Fruit fly (Drosophila melanogaster): ENCODE measurements around the gene CG5282.

Gene CG5282

DNA sequence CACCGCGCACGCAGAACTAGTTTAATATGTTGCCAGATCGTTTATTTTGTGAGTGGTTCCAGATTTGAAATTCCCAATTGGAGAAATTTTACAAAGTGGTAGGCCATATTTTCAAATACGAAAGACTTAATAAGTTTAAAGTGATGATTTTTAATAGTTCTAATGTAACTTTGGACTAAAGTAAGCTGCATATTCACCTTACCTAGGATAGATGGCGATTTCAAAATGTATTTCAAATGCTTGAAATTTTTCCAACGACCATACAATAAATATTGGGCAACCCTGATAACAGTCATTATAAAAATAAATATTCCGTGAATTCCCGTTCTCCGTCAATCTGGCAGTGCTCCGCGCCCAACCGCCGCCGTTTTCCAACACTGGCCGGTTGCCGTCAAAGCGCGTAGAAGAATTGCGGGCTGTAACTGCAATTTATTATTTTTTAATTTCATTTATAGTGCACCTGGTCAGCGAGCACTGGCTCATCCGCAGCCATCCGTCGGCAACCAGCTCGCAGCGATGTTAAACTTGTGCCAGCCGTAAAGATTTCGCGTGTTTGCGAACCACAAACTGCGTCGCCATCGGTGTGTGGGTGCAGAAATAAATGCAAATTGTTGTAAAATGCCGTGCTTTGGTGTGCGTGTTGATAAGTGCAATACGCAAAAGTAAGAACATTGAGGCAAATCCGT is 49.9 kb downstream of the CG5282 start, which contains the start of the genes Ide and RhoBTB (continued):
- TF ChIP-seq nerfin-1 (tag; optimal IDR thresholded peaks at IDR 0.05) (peak; percentile 54), mld (GFP tag; IDR thresholded peaks at IDR 0.05; ENCODE audit: partially characterized antibody) (no peak), CG30020 (tag; optimal IDR thresholded peaks at IDR 0.05) (peak; percentile 66), Sin3A (optimal IDR thresholded peaks at IDR 0.05) (peak; percentile 96), Xbp1 (GFP tag; optimal IDR thresholded peaks at IDR 0.05) (peak; percentile 88), bcd (GFP tag; optimal IDR thresholded peaks at IDR 0.05) (peak; percentile 82), dysf (GFP tag; IDR thresholded peaks at IDR 0.05) (peak; percentile 83), CG2129 (GFP tag; IDR thresholded peaks at IDR 0.05; ENCODE audit: partially characterized antibody) (no peak), Hmr (GFP tag; optimal IDR thresholded peaks at IDR 0.05) (peak; percentile 83), Spps (tag; optimal IDR thresholded peaks at IDR 0.05) (no peak), Gug (GFP tag; IDR thresholded peaks at IDR 0.05) (peak; percentile 81; the same call in 2 of the 4 replicates), ab (GFP tag; optimal IDR thresholded peaks at IDR 0.05) (peak; percentile 61), CG17186 (GFP tag; optimal IDR thresholded peaks at IDR 0.05) (peak; percentile 15), gcm (GFP tag; optimal IDR thresholded peaks at IDR 0.05) (no peak), ewg (GFP tag; optimal IDR thresholded peaks at IDR 0.05) (peak; percentile 74), jigr1 (GFP tag; IDR thresholded peaks at IDR 0.05) (peak; percentile 15; the same call in 1 of the 3 replicates), crp (GFP tag; optimal IDR thresholded peaks at IDR 0.05) (peak; percentile 67 to 91), Atf-2 (GFP tag; optimal IDR thresholded peaks at IDR 0.05) (peak; percentile 85), CG14965 (GFP tag; optimal IDR thresholded peaks at IDR 0.05; ENCODE audit: borderline replicate concordance) (peak; percentile 22), NC2α (GFP tag; optimal IDR thresholded peaks at IDR 0.05) (peak; percentile 62), fu2 (GFP tag; optimal IDR thresholded peaks at IDR 0.05) (peak; percentile 92), CG1233 (GFP tag; optimal IDR thresholded peaks at IDR 0.05) (peak; percentile 75), Blimp-1 (GFP tag; optimal IDR thresholded peaks at IDR 0.05) (no peak), C15 (GFP tag; IDR thresholded peaks at IDR 0.05) (peak; percentile 60; the same call in 1 of the 3 replicates), Fer2 (tag; optimal IDR thresholded peaks at IDR 0.05) (peak; percentile 81), bbx (GFP tag; IDR thresholded peaks at IDR 0.05; ENCODE audit: partially characterized antibody) (no peak), peb (GFP tag; IDR thresholded peaks at IDR 0.05) (no peak), Rfx (GFP tag; IDR thresholded peaks at IDR 0.05) (peak; percentile 86), zfh2 (GFP tag; optimal IDR thresholded peaks at IDR 0.05) (peak; percentile 95), bowl (GFP tag; IDR thresholded peaks at IDR 0.05) (no peak), CG3281 (GFP tag; optimal IDR thresholded peaks at IDR 0.05) (peak; percentile 80), crol (GFP tag; IDR thresholded peaks at IDR 0.05) (peak; percentile 36; the same call in 1 of the 2 replicates), CG7786 (GFP tag; optimal IDR thresholded peaks at IDR 0.05) (peak; percentile 90), B-H2 (GFP tag; optimal IDR thresholded peaks at IDR 0.05) (peak; percentile 82), CG14050 (GFP tag; IDR thresholded peaks at IDR 0.05) (peak; percentile 33; the same call in 1 of the 3 replicates), ken (GFP tag; IDR thresholded peaks at IDR 0.05) (peak; percentile 46; the same call in 1 of the 3 replicates), NfI (GFP tag; optimal IDR thresholded peaks at IDR 0.05) (peak; percentile 82), CG17612 (GFP tag; IDR thresholded peaks at IDR 0.05) (no peak), CG1647 (GFP tag; optimal IDR thresholded peaks at IDR 0.05) (peak; percentile 76), Hr39 (optimal IDR thresholded peaks at IDR 0.05) (peak; percentile 36), lmd (GFP tag; IDR thresholded peaks at IDR 0.05) (peak; percentile 85), so (GFP tag; IDR thresholded peaks at IDR 0.05) (no peak), Dip2 (GFP tag; IDR thresholded peaks at IDR 0.05) (peak; percentile 31; the same call in 1 of the 2 replicates), sob (GFP tag; IDR thresholded peaks at IDR 0.05) (peak; percentile 81), CG17802 (tag; optimal IDR thresholded peaks at IDR 0.05) (peak; percentile 25), Ets97D (GFP tag; optimal IDR thresholded peaks at IDR 0.05) (peak; percentile 87), pum (GFP tag; optimal IDR thresholded peaks at IDR 0.05) (peak; percentile 91), CG7357 (GFP tag; IDR thresholded peaks at IDR 0.05) (no peak; the same call in none of the 3 replicates), wek (GFP tag; optimal IDR thresholded peaks at IDR 0.05) (peak; percentile 37), CG11247 (GFP tag; IDR thresholded peaks at IDR 0.05) (peak; percentile 69)

All from whole organism, embryonic.